Fruit fly (Drosophila melanogaster): Measurements from ENCODE around the gene amd.

DNA sequence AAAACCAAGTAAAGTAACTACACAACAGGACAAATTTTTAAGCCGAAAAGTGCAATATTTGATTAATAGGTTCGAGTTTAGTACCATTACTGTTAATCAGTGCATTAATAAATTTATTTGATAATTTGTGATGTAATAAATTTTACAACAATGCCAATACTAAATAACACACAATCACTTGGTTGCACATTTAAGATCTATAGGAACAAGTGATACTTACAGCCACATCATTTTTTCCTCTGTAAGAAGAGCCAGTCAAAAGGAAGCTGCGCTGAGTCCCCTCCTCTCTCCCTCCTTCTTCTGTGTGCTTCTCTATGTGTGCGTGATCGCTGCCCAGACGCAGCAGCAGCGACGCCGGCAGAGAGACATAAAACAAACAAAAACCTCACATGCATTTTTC is 26.8 kb downstream of the amd start:
- TF ChIP-seq pan (optimal IDR thresholded peaks at IDR 0.05), result no peak
- peak in 1 of 2 experiments; percentile 3 for TF ChIP-seq dl (GFP tag; optimal IDR thresholded peaks at IDR 0.05; ENCODE audit: insufficient read depth in 1 of 2, partially characterized antibody in 2 of 2)
- TF ChIP-seq Jra (GFP tag; optimal IDR thresholded peaks at IDR 0.05), result peak; percentile 59
- no peak for TF ChIP-seq N (GFP tag; optimal IDR thresholded peaks at IDR 0.05)
- TF ChIP-seq lola (GFP tag; optimal IDR thresholded peaks at IDR 0.05), result no peak
- no peak for TF ChIP-seq Abd-B (GFP tag; optimal IDR thresholded peaks at IDR 0.05)
- TF ChIP-seq Dif (GFP tag; optimal IDR thresholded peaks at IDR 0.05; ENCODE audit: partially characterized antibody), result peak; percentile 3
- TF ChIP-seq brk (GFP tag; optimal IDR thresholded peaks at IDR 0.05), result peak; percentile 70
- TF ChIP-seq HLH106 (tag; optimal IDR thresholded peaks at IDR 0.05), result peak; percentile 91
- TF ChIP-seq br (GFP tag; optimal IDR thresholded peaks at IDR 0.05), result peak; percentile 88
